Fruit fly (Drosophila melanogaster): Measurements from ENCODE around the gene meep.

DNA sequence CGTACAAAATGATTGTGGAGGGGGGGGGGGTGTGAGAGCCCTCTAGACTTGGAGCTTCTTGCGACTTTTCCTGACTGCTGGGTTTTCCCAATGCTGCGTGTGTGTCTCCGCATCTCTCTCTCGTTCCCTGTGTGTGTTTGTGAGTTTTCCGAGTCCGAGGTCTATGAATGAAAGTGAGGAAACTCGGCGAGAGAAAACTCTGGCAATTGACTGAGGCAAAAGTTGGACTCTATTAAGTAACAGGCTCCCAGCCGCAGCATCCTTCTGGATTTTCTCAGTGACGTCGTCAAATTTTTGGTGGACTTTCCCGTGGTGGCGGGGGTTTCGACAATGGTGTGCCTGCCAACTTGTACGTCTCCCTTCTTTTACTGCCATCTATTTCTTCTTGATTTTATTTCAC is 32.2 kb downstream of the meep start:
- TF ChIP-seq CG9705 (GFP tag; optimal IDR thresholded peaks at IDR 0.05) (no peak), OdsH (GFP tag; optimal IDR thresholded peaks at IDR 0.05) (no peak), Dfd (GFP tag; optimal IDR thresholded peaks at IDR 0.05) (no peak), tai (GFP tag; optimal IDR thresholded peaks at IDR 0.05) (no peak), dmrt93B (GFP tag; optimal IDR thresholded peaks at IDR 0.05) (no peak), HLH106 (tag; optimal IDR thresholded peaks at IDR 0.05) (no peak), sv (GFP tag; optimal IDR thresholded peaks at IDR 0.05) (no peak), br (GFP tag; optimal IDR thresholded peaks at IDR 0.05) (no peak), Jra (GFP tag; optimal IDR thresholded peaks at IDR 0.05) (no peak), Hr78 (GFP tag; optimal IDR thresholded peaks at IDR 0.05) (no peak), N (GFP tag; optimal IDR thresholded peaks at IDR 0.05) (no peak), fru (GFP tag; optimal IDR thresholded peaks at IDR 0.05) (no peak)
